Worm (Caenorhabditis elegans) whole organism, L3 larva: ENCODE results near the gene dpy-26.

Experiments
- lin-39 ChIP-seq: fragments of 150-350 bp; optimal IDR thresholded peaks from 2 replicates; lab custom pipeline; 2018; ENCODE audit warnings: missing biosample characterization, missing genetic modification reagents, missing genetic modification characterization
- nhr-237 ChIP-seq: fragments of 150-350 bp; optimal IDR thresholded peaks from 2 replicates; lab custom pipeline; 2014; ENCODE audit warnings: missing biosample characterization, missing genetic modification characterization
- nhr-77 ChIP-seq: fragments of 150-350 bp; optimal IDR thresholded peaks from 2 replicates; lab custom pipeline; 2014; ENCODE audit warnings: missing biosample characterization, missing genetic modification characterization

DNA sequence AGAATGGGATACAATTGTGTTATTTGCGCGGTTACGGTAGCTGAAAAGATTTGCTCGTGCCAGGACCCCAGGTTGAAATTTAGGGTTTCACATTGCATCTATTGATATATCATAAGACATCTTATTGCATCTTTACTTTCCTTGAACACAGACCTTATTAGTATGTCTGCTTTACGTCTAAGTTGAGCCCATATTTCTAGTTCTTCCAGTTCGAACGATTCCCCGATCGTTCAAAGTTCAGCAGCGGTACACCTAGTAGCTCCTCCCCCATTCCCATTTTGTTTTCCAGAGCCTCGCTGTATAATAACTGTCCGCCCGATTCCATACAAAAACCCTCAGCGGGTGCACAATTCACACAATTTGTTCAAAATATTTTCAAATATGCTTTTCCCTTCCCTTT, 9.4 kb downstream of the dpy-26 start, which contains the start of gene C25G4.17:
- TF ChIP-seq nhr-77 = no peak
- TF ChIP-seq nhr-237 = no peak
- TF ChIP-seq lin-39 (tag; lab: Kevin White, UChicago) = no peak
